Worm (Caenorhabditis elegans): ENCODE results near the gene frpr-13.

Gene frpr-13

DNA sequence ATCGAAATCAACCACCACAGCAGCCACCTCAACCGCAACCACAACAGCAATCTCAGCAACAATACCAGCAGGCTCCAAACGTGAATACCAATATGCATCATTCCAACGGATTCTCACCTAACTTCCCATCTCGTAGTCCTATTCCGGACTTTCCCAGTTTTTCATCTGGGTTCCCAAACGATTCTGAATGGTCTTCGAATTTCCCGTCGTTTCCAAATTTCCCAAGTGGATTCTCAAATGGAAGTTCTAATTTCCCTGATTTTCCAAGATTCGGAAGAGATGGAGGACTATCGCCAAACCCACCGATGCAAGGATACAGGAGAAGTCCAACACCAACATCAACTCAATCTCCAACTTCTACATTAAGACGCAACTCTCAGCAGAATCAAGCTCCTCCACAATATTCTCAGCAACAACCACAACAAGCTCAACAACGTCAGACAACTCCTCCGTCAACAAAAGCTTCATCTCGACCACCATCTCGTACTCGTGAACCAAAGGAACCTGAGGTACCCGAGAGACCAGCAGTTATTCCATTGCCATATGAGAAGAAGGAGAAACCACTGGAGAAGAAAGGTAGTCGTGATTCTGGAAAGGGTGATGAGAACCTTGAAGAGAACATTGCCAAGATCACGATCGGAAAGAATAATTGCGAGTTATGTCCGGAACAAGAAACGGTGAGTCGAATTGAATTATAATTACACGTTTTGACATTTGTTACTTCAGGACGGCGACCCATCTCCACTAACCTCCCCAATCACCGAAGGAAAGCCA lies 38.8 kb downstream of the frpr-13 start:
- TF ChIP-seq ceh-6 (GFP tag; optimal IDR thresholded peaks at IDR 0.05): no peak
- no peak for TF ChIP-seq Y22D7AL.16 (tag; optimal IDR thresholded peaks at IDR 0.05)
- TF ChIP-seq nhr-232 (tag; optimal IDR thresholded peaks at IDR 0.05): no peak
- TF ChIP-seq unc-42 (tag; optimal IDR thresholded peaks at IDR 0.05): no peak
- no peak for TF ChIP-seq ceh-2 (tag; optimal IDR thresholded peaks at IDR 0.05)
- TF ChIP-seq npax-4 (tag; optimal IDR thresholded peaks at IDR 0.05): no peak
- no peak for TF ChIP-seq lim-6 (tag; optimal IDR thresholded peaks at IDR 0.05)
- no peak for TF ChIP-seq hlh-6 (tag; optimal IDR thresholded peaks at IDR 0.05)
- no peak for TF ChIP-seq ceh-18 (tag; optimal IDR thresholded peaks at IDR 0.05)
- TF ChIP-seq ceh-48 (tag; optimal IDR thresholded peaks at IDR 0.05): no peak
- TF ChIP-seq che-1 (tag; optimal IDR thresholded peaks at IDR 0.05): no peak
- no peak for TF ChIP-seq pax-1 (tag; optimal IDR thresholded peaks at IDR 0.05)
- TF ChIP-seq pag-3 (tag; optimal IDR thresholded peaks at IDR 0.05; ENCODE audit: borderline replicate concordance): no peak
- no peak for TF ChIP-seq hlh-30 (tag; optimal IDR thresholded peaks at IDR 0.05; ENCODE audit: insufficient read depth)
- no peak for TF ChIP-seq pat-9 (tag; optimal IDR thresholded peaks at IDR 0.05)
- TF ChIP-seq rnt-1 (tag; optimal IDR thresholded peaks at IDR 0.05): no peak

- TF ChIP-seq elt-2 (tag; optimal IDR thresholded peaks at IDR 0.05) (no peak), unc-42 (tag; optimal IDR thresholded peaks at IDR 0.05) (no peak), syd-9 (tag; optimal IDR thresholded peaks at IDR 0.05) (no peak), tbx-2 (tag; optimal IDR thresholded peaks at IDR 0.05) (no peak), nfya-1 (tag; optimal IDR thresholded peaks at IDR 0.05) (no peak), ceh-9 (tag; optimal IDR thresholded peaks at IDR 0.05) (no peak), C38D4.7 (GFP tag; optimal IDR thresholded peaks at IDR 0.05) (no peak), ceh-2 (tag; optimal IDR thresholded peaks at IDR 0.05) (no peak), ceh-14 (tag; optimal IDR thresholded peaks at IDR 0.05) (no peak), nhr-11 (tag; optimal IDR thresholded peaks at IDR 0.05) (no peak), ceh-48 (tag; optimal IDR thresholded peaks at IDR 0.05) (no peak), ceh-45 (GFP tag; IDR thresholded peaks at IDR 0.05) (no peak), ceh-31 (tag; optimal IDR thresholded peaks at IDR 0.05) (no peak), ceh-19 (GFP tag; optimal IDR thresholded peaks at IDR 0.05) (no peak), lim-6 (tag; optimal IDR thresholded peaks at IDR 0.05) (no peak), ttx-3 (tag; optimal IDR thresholded peaks at IDR 0.05) (no peak), hlh-6 (tag; optimal IDR thresholded peaks at IDR 0.05) (no peak), pqm-1 (tag; optimal IDR thresholded peaks at IDR 0.05) (no peak), rnt-1 (tag; optimal IDR thresholded peaks at IDR 0.05) (no peak)
These were observed 39.6 kb downstream of the frpr-13 start for ce11 chrV:8938445-8938844.

ce11 chrV:8938943-8939342 lies 40.1 kb downstream of the frpr-13 start:
- TF ChIP-seq ceh-48 (tag; optimal IDR thresholded peaks at IDR 0.05) (no peak), pag-3 (tag; optimal IDR thresholded peaks at IDR 0.05; ENCODE audit: borderline replicate concordance) (no peak), eyg-1 (tag; optimal IDR thresholded peaks at IDR 0.05) (no peak), ceh-6 (GFP tag; optimal IDR thresholded peaks at IDR 0.05) (no peak), hlh-6 (tag; optimal IDR thresholded peaks at IDR 0.05) (no peak), tbx-2 (tag; optimal IDR thresholded peaks at IDR 0.05) (no peak), nhr-232 (tag; optimal IDR thresholded peaks at IDR 0.05) (no peak), C08G9.2 (tag; optimal IDR thresholded peaks at IDR 0.05) (no peak), zip-5 (tag; optimal IDR thresholded peaks at IDR 0.05) (no peak), ztf-16 (tag; optimal IDR thresholded peaks at IDR 0.05) (no peak), ceh-45 (GFP tag; IDR thresholded peaks at IDR 0.05) (no peak), ceh-19 (GFP tag; optimal IDR thresholded peaks at IDR 0.05) (no peak), fax-1 (tag; optimal IDR thresholded peaks at IDR 0.05) (no peak)

ce11 chrV:8939424-8940065 lies 40.7 kb downstream of the frpr-13 start:
- TF ChIP-seq gmeb-2 (tag; optimal IDR thresholded peaks at IDR 0.05) (no peak), dmd-4 (tag; optimal IDR thresholded peaks at IDR 0.05; ENCODE audit: borderline replicate concordance) (no peak), pqm-1 (tag; optimal IDR thresholded peaks at IDR 0.05) (no peak), pros-1 (tag; optimal IDR thresholded peaks at IDR 0.05) (no peak), hlh-15 (tag; optimal IDR thresholded peaks at IDR 0.05) (no peak), dve-1 (tag; optimal IDR thresholded peaks at IDR 0.05) (no peak), unc-42 (tag; optimal IDR thresholded peaks at IDR 0.05) (no peak), unc-55 (GFP tag; optimal IDR thresholded peaks at IDR 0.05) (no peak), unc-3 (GFP tag; conservative IDR thresholded peaks at IDR 0.05) (no peak), unc-3 (tag; optimal IDR thresholded peaks at IDR 0.05) (no peak), ahr-1 (tag; optimal IDR thresholded peaks at IDR 0.05) (no peak), tbx-7 (tag; optimal IDR thresholded peaks at IDR 0.05) (no peak), fax-1 (tag; optimal IDR thresholded peaks at IDR 0.05) (no peak), nhr-232 (tag; optimal IDR thresholded peaks at IDR 0.05) (no peak), rnt-1 (tag; optimal IDR thresholded peaks at IDR 0.05) (no peak), tbx-2 (tag; optimal IDR thresholded peaks at IDR 0.05) (no peak), K02D7.2 (tag; optimal IDR thresholded peaks at IDR 0.05) (no peak)
